Worm (Caenorhabditis elegans) whole organism, L1 larva: ENCODE results near the gene ZC477.4.

Experiments
- C04F5.9 ChIP-seq: sonication (generic microtip); optimal IDR thresholded peaks from 2 replicates; lab custom pipeline; 2016; ENCODE audit warnings: missing genetic modification characterization, missing compliant biosample characterization
- C16A3.4 ChIP-seq: fragments of 150-350 bp; optimal IDR thresholded peaks from 2 replicates; lab custom pipeline; 2014; ENCODE audit warnings: missing biosample characterization, missing genetic modification characterization
- Y116A8C.19 ChIP-seq: sonication (generic microtip); optimal IDR thresholded peaks from 2 replicates; lab custom pipeline; 2016; ENCODE audit warnings: missing compliant biosample characterization, missing genetic modification characterization, borderline replicate concordance
- aha-1 ChIP-seq: fragments of 150-350 bp; optimal IDR thresholded peaks from 2 replicates; lab custom pipeline; 2014; ENCODE audit warnings: missing biosample characterization, missing genetic modification characterization
- alr-1 ChIP-seq: fragments of 200-800 bp; sonication (Bioruptor generic); optimal IDR thresholded peaks from 2 replicates; lab custom pipeline; 2018; ENCODE audit warnings: borderline replicate concordance, mild to moderate bottlenecking, missing genetic modification characterization, missing compliant biosample characterization
- blmp-1 ChIP-seq: fragments of 150-350 bp; optimal IDR thresholded peaks from 2 replicates; lab custom pipeline; 2014; ENCODE audit warnings: missing biosample characterization, missing genetic modification characterization
- ceh-8 ChIP-seq: fragments of 200-800 bp; sonication (Bioruptor generic); optimal IDR thresholded peaks from 2 replicates; lab custom pipeline; 2018; ENCODE audit warnings: mild to moderate bottlenecking, missing genetic modification characterization, moderate library complexity, missing compliant biosample characterization
- ces-1 ChIP-seq: fragments of 150-350 bp; optimal IDR thresholded peaks from 2 replicates; lab custom pipeline; 2014; ENCODE audit warnings: missing biosample characterization, missing genetic modification reagents, missing genetic modification characterization
- dpl-1 ChIP-seq, 3 experiments: fragments of 150-350 bp in 2 of 3; sonication (generic microtip) in 1 of 3; optimal IDR thresholded peaks; 2 replicates each; lab custom pipeline; 2014 to 2017; ENCODE audit warnings: missing biosample characterization in 3 of 3, missing genetic modification characterization in 3 of 3, missing genetic modification reagents in 3 of 3
- efl-1 ChIP-seq, 4 experiments: fragments of 150-350 bp; optimal IDR thresholded peaks in 3 of 4; peaks in 1 of 4; 1 replicate in 1 of 4; 2 replicates in 3 of 4; lab custom pipeline; 2014; ENCODE audit warnings: missing biosample characterization in 2 of 4, missing genetic modification characterization in 2 of 4, missing genetic modification reagents in 2 of 4
- egl-13 ChIP-seq: sonication (generic microtip); optimal IDR thresholded peaks from 2 replicates; lab custom pipeline; 2016; ENCODE audit warnings: missing genotype, missing genetic modification reagents, missing genetic modification characterization, missing compliant biosample characterization
- elt-2 ChIP-seq: sonication (generic microtip); optimal IDR thresholded peaks from 2 replicates; lab custom pipeline; 2016; ENCODE audit warnings: missing genetic modification characterization, mild to moderate bottlenecking, inconsistent platforms, missing compliant biosample characterization, missing genetic modification reagents
- elt-3 ChIP-seq, 6 experiments: fragments of 150-350 bp in 1 of 6; sonication (generic microtip); optimal IDR thresholded peaks; 2 replicates each; lab custom pipeline; 2017 to 2018; ENCODE audit warnings: missing biosample characterization in 6 of 6, missing genetic modification characterization in 6 of 6, inconsistent platforms in 1 of 6
- fkh-8 ChIP-seq: sonication (generic microtip); optimal IDR thresholded peaks from 2 replicates; lab custom pipeline; 2016; ENCODE audit warnings: mild to moderate bottlenecking, missing genetic modification characterization, missing compliant biosample characterization
- grh-1 ChIP-seq: fragments of 200-800 bp; sonication (Bioruptor generic); IDR thresholded peaks from 2 replicates; pipeline ENCODE4 v1.3.6; 2022; ENCODE audit warnings: missing genetic modification reagents, missing genetic modification characterization, missing compliant biosample characterization
- hlh-17 ChIP-seq: fragments of 200-800 bp; sonication (Bioruptor generic); optimal IDR thresholded peaks from 2 replicates; lab custom pipeline; 2018; ENCODE audit warnings: missing genetic modification characterization, mild to moderate bottlenecking, missing compliant biosample characterization, moderate library complexity, borderline replicate concordance
- jun-1 ChIP-seq: fragments of 150-350 bp; optimal IDR thresholded peaks from 2 replicates; lab custom pipeline; 2014; ENCODE audit warnings: missing biosample characterization, missing genetic modification reagents, missing genetic modification characterization
- lin-14 ChIP-seq: fragments of 200-800 bp; sonication (Bioruptor generic); optimal IDR thresholded peaks from 2 replicates; lab custom pipeline; 2018; ENCODE audit warnings: mild to moderate bottlenecking, missing genetic modification characterization, moderate library complexity, missing compliant biosample characterization
- lin-35 ChIP-seq, 2 experiments: fragments of 150-350 bp; optimal IDR thresholded peaks; 2 replicates each; lab custom pipeline; 2014; ENCODE audit warnings: missing biosample characterization in 2 of 2, missing genetic modification characterization in 2 of 2, missing genetic modification reagents in 2 of 2
- lsy-2 ChIP-seq, 2 experiments: fragments of 150-350 bp; optimal IDR thresholded peaks; 2 replicates each; lab custom pipeline; 2014; ENCODE audit warnings: missing biosample characterization in 2 of 2, missing genetic modification characterization in 2 of 2
- mab-9 ChIP-seq: fragments of 200-800 bp; sonication (Bioruptor generic); IDR thresholded peaks from 2 replicates; pipeline ENCODE4 v1.3.6; 2022; ENCODE audit warnings: missing genetic modification reagents, missing genetic modification characterization, missing compliant biosample characterization
- mef-2 ChIP-seq: fragments of 150-350 bp; optimal IDR thresholded peaks from 2 replicates; lab custom pipeline; 2014; ENCODE audit warnings: missing biosample characterization, missing genetic modification characterization
- mep-1 ChIP-seq: fragments of 150-350 bp; optimal IDR thresholded peaks from 2 replicates; lab custom pipeline; 2014; ENCODE audit warnings: missing biosample characterization, missing genetic modification characterization
- nhr-12 ChIP-seq: sonication (generic microtip); optimal IDR thresholded peaks from 2 replicates; lab custom pipeline; 2017; ENCODE audit warnings: missing biosample characterization, missing genetic modification characterization
- nhr-19 ChIP-seq: fragments of 200-800 bp; sonication (Bioruptor generic); conservative IDR thresholded peaks from 2 replicates; pipeline ENCODE4 v1.3.6; 2022; ENCODE audit warnings: missing genetic modification characterization, missing compliant biosample characterization
- nhr-20 ChIP-seq: sonication (generic microtip); optimal IDR thresholded peaks from 2 replicates; lab custom pipeline; 2016; ENCODE audit warnings: mild to moderate bottlenecking, missing genetic modification characterization, missing compliant biosample characterization
- nhr-237 ChIP-seq: fragments of 150-350 bp; optimal IDR thresholded peaks from 2 replicates; lab custom pipeline; 2014; ENCODE audit warnings: missing biosample characterization, missing genetic modification characterization
- nhr-47 ChIP-seq: sonication (generic microtip); optimal IDR thresholded peaks from 2 replicates; lab custom pipeline; 2016; ENCODE audit warnings: mild to moderate bottlenecking, missing genetic modification characterization, moderate library complexity, missing compliant biosample characterization
- nhr-71 ChIP-seq: sonication (generic microtip); optimal IDR thresholded peaks from 2 replicates; lab custom pipeline; 2016; ENCODE audit warnings: mild to moderate bottlenecking, missing genetic modification characterization, moderate library complexity, missing compliant biosample characterization
- nhr-77 ChIP-seq: fragments of 150-350 bp; optimal IDR thresholded peaks from 2 replicates; lab custom pipeline; 2014; ENCODE audit warnings: missing biosample characterization, missing genetic modification characterization
- nhr-84 ChIP-seq: sonication (generic microtip); optimal IDR thresholded peaks from 2 replicates; lab custom pipeline; 2017; ENCODE audit warnings: missing biosample characterization, missing genetic modification characterization
- nhr-85 ChIP-seq: sonication (generic microtip); peaks from one replicate; lab custom pipeline; 2016; ENCODE audit warnings: missing genetic modification characterization, inconsistent platforms, missing compliant biosample characterization
- nhr-90 ChIP-seq: sonication (generic microtip); optimal IDR thresholded peaks from 2 replicates; lab custom pipeline; 2016; ENCODE audit warnings: mild to moderate bottlenecking, missing genetic modification characterization, missing compliant biosample characterization; ENCODE audit not compliant: poor library complexity
- pag-3 ChIP-seq: sonication (generic microtip); optimal IDR thresholded peaks from 2 replicates; lab custom pipeline; 2017; ENCODE audit warnings: missing genetic modification characterization, mild to moderate bottlenecking, missing compliant biosample characterization, antibody characterized with exemption, borderline replicate concordance; ENCODE audit not compliant: insufficient read depth
- pqm-1 ChIP-seq: sonication (generic microtip); optimal IDR thresholded peaks from 3 replicates; lab custom pipeline; 2017; ENCODE audit warnings: missing biosample characterization, missing genetic modification characterization
- skn-1 ChIP-seq: fragments of 150-350 bp; optimal IDR thresholded peaks from 2 replicates; lab custom pipeline; 2014; ENCODE audit warnings: missing biosample characterization, missing genetic modification characterization
- snu-23 ChIP-seq: sonication (generic microtip); optimal IDR thresholded peaks from 2 replicates; lab custom pipeline; 2016; ENCODE audit warnings: missing genetic modification characterization, missing compliant biosample characterization
- sox-4 ChIP-seq: sonication (generic microtip); optimal IDR thresholded peaks from 2 replicates; lab custom pipeline; 2016; ENCODE audit warnings: missing genetic modification characterization, missing compliant biosample characterization
- tbx-2 ChIP-seq: sonication (generic microtip); optimal IDR thresholded peaks from 2 replicates; lab custom pipeline; 2016; ENCODE audit warnings: missing genetic modification characterization, missing compliant biosample characterization
- tlp-1 ChIP-seq: fragments of 150-350 bp; optimal IDR thresholded peaks from 2 replicates; lab custom pipeline; 2014; ENCODE audit warnings: missing biosample characterization, missing genetic modification characterization
- unc-130 ChIP-seq: fragments of 150-350 bp; optimal IDR thresholded peaks from 2 replicates; lab custom pipeline; 2017; ENCODE audit warnings: missing biosample characterization, missing genetic modification characterization, inconsistent platforms
- vab-15 ChIP-seq: sonication (generic microtip); optimal IDR thresholded peaks from 2 replicates; lab custom pipeline; 2017; ENCODE audit warnings: missing genotype, mild to moderate bottlenecking, missing genetic modification characterization, missing compliant biosample characterization
- xbp-1 ChIP-seq: sonication (generic microtip); optimal IDR thresholded peaks from 2 replicates; lab custom pipeline; 2016; ENCODE audit warnings: missing genetic modification characterization, missing compliant biosample characterization
- zip-4 ChIP-seq: fragments of 200-800 bp; sonication (Bioruptor generic); optimal IDR thresholded peaks from 2 replicates; lab custom pipeline; 2018; ENCODE audit warnings: mild to moderate bottlenecking, missing genetic modification characterization, moderate library complexity, missing compliant biosample characterization
- ztf-4 ChIP-seq: fragments of 150-350 bp; optimal IDR thresholded peaks from 2 replicates; lab custom pipeline; 2014; ENCODE audit warnings: missing biosample characterization, missing genetic modification characterization

The ZC477.4 gene

DNA sequence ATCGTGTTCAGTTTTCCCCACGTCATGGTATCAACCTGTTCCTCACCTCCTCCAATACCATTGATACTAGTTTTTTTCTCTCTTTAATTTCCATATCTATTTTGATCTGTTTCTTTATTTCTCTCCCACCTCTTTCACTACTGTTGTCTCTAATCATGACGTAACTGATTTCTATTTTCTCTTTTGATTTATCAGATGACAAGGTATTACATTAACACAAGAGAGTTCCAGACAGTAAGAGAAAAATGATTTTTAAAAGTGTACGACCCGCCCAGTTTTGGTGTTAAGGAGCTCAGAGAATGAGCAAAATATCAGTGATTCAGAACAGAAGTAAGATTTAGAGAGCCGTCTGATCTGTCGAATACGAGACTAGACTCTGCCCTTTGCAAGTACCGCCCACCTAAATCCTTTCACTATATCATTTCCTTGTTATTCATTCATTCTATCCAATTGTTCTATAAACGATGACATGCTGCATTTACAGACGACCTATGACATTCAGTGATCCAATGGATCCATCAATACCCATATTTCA, 48.8 kb downstream of the ZC477.4 start, which contains the start of gene nhr-105 (continued):
- TF ChIP-seq C16A3.4 (tag; lab: Kevin White, UChicago), result no peak
- no peak for TF ChIP-seq mef-2 (tag; lab: Kevin White, UChicago)
- TF ChIP-seq nhr-84 (tag; lab: Kevin White, UChicago), result no peak
- TF ChIP-seq blmp-1 (tag; lab: Kevin White, UChicago), result peak; percentile 42
- TF ChIP-seq alr-1 (tag; lab: Kevin White, UChicago), result no peak
- TF ChIP-seq pag-3 (tag; lab: Kevin White, UChicago), result no peak
- TF ChIP-seq xbp-1, result peak; percentile 9
- peak; percentile 96 for TF ChIP-seq nhr-85 (tag; lab: Kevin White, UChicago)
- TF ChIP-seq lin-14 (GFP tag; lab: Kevin White, UChicago), result peak; percentile 79
- peak; percentile 38 to 61 for TF ChIP-seq lsy-2 (tag; optimal IDR thresholded peaks at IDR 0.05; lab: Kevin White, UChicago)
- TF ChIP-seq Y116A8C.19 (tag; lab: Kevin White, UChicago), result no peak
- TF ChIP-seq nhr-237 (tag; lab: Kevin White, UChicago), result peak; percentile 26
- TF ChIP-seq C04F5.9 (tag; lab: Kevin White, UChicago), result no peak
- TF ChIP-seq mab-9 (GFP tag; lab: Robert Waterston, UW), result no peak
- TF ChIP-seq grh-1 (GFP tag; lab: Robert Waterston, UW), result peak; percentile 73
- peak; percentile 8 to 41 for TF ChIP-seq efl-1 (optimal IDR thresholded peaks at IDR 0.05; lab: Kevin White, UChicago)
- no peak for TF ChIP-seq efl-1 (GFP tag; optimal IDR thresholded peaks at IDR 0.05 in 1 of 2; lab: Kevin White, UChicago)
- TF ChIP-seq hlh-17 (GFP tag; lab: Kevin White, UChicago), result no peak
- no peak for TF ChIP-seq zip-4 (GFP tag; lab: Kevin White, UChicago)
- peak in 2 of 3 experiments; percentile 18 to 21 for TF ChIP-seq dpl-1 (GFP tag; optimal IDR thresholded peaks at IDR 0.05; lab: Kevin White, UChicago)
- no peak for TF ChIP-seq ces-1 (GFP tag; lab: Kevin White, UChicago)
- TF ChIP-seq egl-13, result no peak
- TF ChIP-seq skn-1 (tag; lab: Kevin White, UChicago), result peak; percentile 25
- TF ChIP-seq nhr-90, result peak; percentile 71
- TF ChIP-seq tbx-2 (tag; lab: Kevin White, UChicago), result peak; percentile 62
- TF ChIP-seq nhr-77 (tag; lab: Kevin White, UChicago), result no peak
- peak; percentile 88 for TF ChIP-seq nhr-20 (tag; lab: Kevin White, UChicago)
- TF ChIP-seq lin-35 (GFP tag; optimal IDR thresholded peaks at IDR 0.05; lab: Kevin White, UChicago), result peak in 1 of 2 experiments; percentile 76
- TF ChIP-seq vab-15, result no peak
- no peak for TF ChIP-seq ceh-8
- TF ChIP-seq tlp-1, result no peak
- no peak for TF ChIP-seq aha-1 (tag; lab: Kevin White, UChicago)
- TF ChIP-seq nhr-71 (tag; lab: Kevin White, UChicago), result peak; percentile 88
- TF ChIP-seq fkh-8 (tag; lab: Kevin White, UChicago), result peak; percentile 83
- no peak for TF ChIP-seq pqm-1 (tag; lab: Kevin White, UChicago)

DNA sequence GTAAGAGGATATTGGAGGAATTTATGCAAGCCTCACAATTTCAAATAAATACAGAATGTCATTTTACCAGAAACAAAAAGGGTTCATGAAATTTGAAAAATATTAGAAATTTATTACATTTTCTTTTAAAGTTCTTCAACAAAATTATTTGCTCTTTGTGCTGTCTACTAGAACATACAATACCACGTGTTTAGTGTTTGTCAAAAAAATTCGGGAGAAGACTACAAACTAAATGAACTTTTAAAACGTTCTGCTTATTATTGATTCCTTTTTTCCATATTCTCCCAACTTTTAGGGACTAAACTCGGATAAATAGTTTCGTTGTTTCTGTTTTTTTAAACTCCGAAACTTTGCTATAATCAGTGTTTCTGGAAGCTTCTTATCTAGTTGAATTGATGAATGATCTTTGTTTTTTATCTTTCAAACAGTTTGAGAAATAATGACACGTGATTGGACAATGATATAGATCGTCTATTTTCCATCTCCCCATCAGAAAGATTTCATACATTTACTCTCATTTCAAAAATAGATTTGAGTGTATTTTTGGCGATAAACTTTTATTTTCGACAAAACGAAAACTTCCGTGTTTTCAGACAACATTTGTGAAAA, 49.8 kb downstream of the ZC477.4 start:
- no peak for TF ChIP-seq nhr-12
- TF ChIP-seq lin-14 (GFP tag; lab: Kevin White, UChicago), result peak; percentile 37
- peak in 1 of 2 experiments; percentile 33 for TF ChIP-seq lsy-2 (tag; optimal IDR thresholded peaks at IDR 0.05; lab: Kevin White, UChicago)
- no peak for TF ChIP-seq vab-15
- TF ChIP-seq grh-1 (GFP tag; lab: Robert Waterston, UW), result peak; percentile 42; the same call in 1 of the 2 replicates
- peak; percentile 4 for TF ChIP-seq nhr-90
- peak; percentile 50 for TF ChIP-seq snu-23
- TF ChIP-seq lin-35 (GFP tag; optimal IDR thresholded peaks at IDR 0.05; lab: Kevin White, UChicago), result peak in 1 of 2 experiments; percentile 66
- TF ChIP-seq nhr-47 (tag; lab: Kevin White, UChicago), result peak; percentile 4
- TF ChIP-seq jun-1, result no peak
- TF ChIP-seq elt-3 (tag; optimal IDR thresholded peaks at IDR 0.05; lab: Kevin White, UChicago), result peak in 2 of 6 experiments; percentile 31 to 57
- peak; percentile 30 for TF ChIP-seq mep-1 (tag; lab: Kevin White, UChicago)
- peak; percentile 6 for TF ChIP-seq ztf-4
- TF ChIP-seq nhr-19 (GFP tag; lab: Robert Waterston, UW), result peak; percentile 57
- TF ChIP-seq efl-1 (optimal IDR thresholded peaks at IDR 0.05; lab: Kevin White, UChicago), result no peak
- peak in 1 of 2 experiments; percentile 84 for TF ChIP-seq efl-1 (GFP tag; optimal IDR thresholded peaks at IDR 0.05 in 1 of 2; lab: Kevin White, UChicago)
- peak; percentile 62 for TF ChIP-seq nhr-71 (tag; lab: Kevin White, UChicago)
- TF ChIP-seq unc-130 (tag; lab: Kevin White, UChicago), result no peak
- TF ChIP-seq nhr-20 (tag; lab: Kevin White, UChicago), result peak; percentile 66
- TF ChIP-seq blmp-1 (tag; lab: Kevin White, UChicago), result peak; percentile 10
- TF ChIP-seq tbx-2 (tag; lab: Kevin White, UChicago), result no peak
- TF ChIP-seq elt-2, result peak; percentile 73
- TF ChIP-seq sox-4, result no peak
- TF ChIP-seq nhr-85 (tag; lab: Kevin White, UChicago), result peak; percentile 85
